Worm (Caenorhabditis elegans) whole organism, L4 larva: ENCODE measurements around the gene C05B5.12.

Source experiments
- F10B5.3 ChIP-seq: sonication (generic microtip); optimal IDR thresholded peaks from 2 replicates; lab custom pipeline; 2016; ENCODE audit warnings: mild to moderate bottlenecking, missing genetic modification characterization, missing compliant biosample characterization
- F37D6.2 ChIP-seq: sonication (generic microtip); optimal IDR thresholded peaks from 2 replicates; lab custom pipeline; 2016; ENCODE audit warnings: mild to moderate bottlenecking, missing genetic modification characterization, missing compliant biosample characterization
- F49E8.2 ChIP-seq: sonication (generic microtip); optimal IDR thresholded peaks from 2 replicates; lab custom pipeline; 2016; ENCODE audit warnings: missing compliant biosample characterization, mild to moderate bottlenecking, missing genetic modification characterization, borderline replicate concordance
- T26A8.4 ChIP-seq: fragments of 200-800 bp; sonication (Bioruptor generic); IDR thresholded peaks from 2 replicates; pipeline ENCODE4 v1.3.6; 2022; ENCODE audit warnings: missing genetic modification characterization, missing compliant biosample characterization
- ZK337.2 ChIP-seq: fragments of 200-800 bp; sonication (Bioruptor generic); IDR thresholded peaks from 2 replicates; pipeline ENCODE4 v1.3.6; 2022; ENCODE audit warnings: missing genetic modification reagents, missing genetic modification characterization, missing compliant biosample characterization
- ZK546.5 ChIP-seq, 2 experiments: sonication (generic microtip); optimal IDR thresholded peaks; 2 replicates each; lab custom pipeline; 2017; ENCODE audit warnings: missing biosample characterization in 2 of 2, missing genetic modification characterization in 2 of 2
- aha-1 ChIP-seq: fragments of 150-350 bp; peaks from one replicate; lab custom pipeline; 2014; ENCODE audit warnings: missing biosample characterization, missing genetic modification characterization
- ceh-62 ChIP-seq: sonication (generic microtip); optimal IDR thresholded peaks from 2 replicates; lab custom pipeline; 2017; ENCODE audit warnings: missing biosample characterization, missing genetic modification characterization
- ces-1 ChIP-seq: fragments of 150-350 bp; sonication (generic microtip); optimal IDR thresholded peaks from 4 replicates; lab custom pipeline; 2014; ENCODE audit warnings: missing biosample characterization, missing genetic modification reagents, missing genetic modification characterization
- cey-2 ChIP-seq: sonication (generic microtip); optimal IDR thresholded peaks from 3 replicates; lab custom pipeline; 2017; ENCODE audit warnings: missing genetic modification characterization, mild to moderate bottlenecking, missing compliant biosample characterization, antibody characterized with exemption, borderline replicate concordance; ENCODE audit not compliant: insufficient read depth
- daf-16 ChIP-seq, 3 experiments: sonication (generic microtip); optimal IDR thresholded peaks; 2 replicates each; lab custom pipeline; 2016 to 2017; ENCODE audit warnings: missing genetic modification characterization in 3 of 3, missing genetic modification reagents in 3 of 3, mild to moderate bottlenecking in 2 of 3, missing compliant biosample characterization in 2 of 3, missing biosample characterization in 1 of 3, moderate library complexity in 1 of 3
- dmd-6 ChIP-seq: fragments of 200-800 bp; sonication (Bioruptor generic); IDR thresholded peaks from 2 replicates; pipeline ENCODE4 v1.3.6; 2022; ENCODE audit warnings: missing genetic modification reagents, missing genetic modification characterization, missing compliant biosample characterization
- dve-1 ChIP-seq: sonication (generic microtip); optimal IDR thresholded peaks from 2 replicates; lab custom pipeline; 2017; ENCODE audit warnings: antibody characterized with exemption, mild to moderate bottlenecking, missing genetic modification characterization, missing compliant biosample characterization; ENCODE audit not compliant: insufficient read depth
- fkh-10 ChIP-seq: fragments of 150-350 bp; optimal IDR thresholded peaks from 2 replicates; lab custom pipeline; 2014; ENCODE audit warnings: missing biosample characterization, missing genetic modification reagents, missing genetic modification characterization
- fos-1 ChIP-seq: fragments of 150-350 bp; optimal IDR thresholded peaks from 2 replicates; lab custom pipeline; 2014; ENCODE audit warnings: missing biosample characterization, missing genetic modification characterization
- hlh-11 ChIP-seq: fragments of 200-800 bp; sonication (Bioruptor generic); optimal IDR thresholded peaks from 2 replicates; lab custom pipeline; 2018; ENCODE audit warnings: mild to moderate bottlenecking, missing genetic modification characterization, missing compliant biosample characterization
- hlh-30 ChIP-seq: sonication (generic microtip); optimal IDR thresholded peaks from 2 replicates; lab custom pipeline; 2017; ENCODE audit warnings: antibody characterized with exemption, mild to moderate bottlenecking, missing genetic modification characterization, missing compliant biosample characterization; ENCODE audit not compliant: insufficient read depth
- jun-1 ChIP-seq: fragments of 150-350 bp; optimal IDR thresholded peaks from 2 replicates; lab custom pipeline; 2014; ENCODE audit warnings: missing biosample characterization, missing genetic modification reagents, missing genetic modification characterization
- lin-38 ChIP-seq: fragments of 200-800 bp; sonication (Bioruptor generic); IDR thresholded peaks from 2 replicates; pipeline ENCODE4 v1.3.6; 2022; ENCODE audit warnings: missing genetic modification reagents, missing genetic modification characterization, missing compliant biosample characterization
- lsy-2 ChIP-seq, 2 experiments: fragments of 150-350 bp in 1 of 2; sonication (generic microtip) in 1 of 2; optimal IDR thresholded peaks; 2 replicates each; lab custom pipeline; 2014 to 2017; ENCODE audit warnings: missing biosample characterization in 2 of 2, missing genetic modification characterization in 2 of 2
- mes-2 ChIP-seq: sonication (generic microtip); optimal IDR thresholded peaks from 2 replicates; lab custom pipeline; 2016; ENCODE audit warnings: missing genotype, mild to moderate bottlenecking, missing genetic modification characterization, missing compliant biosample characterization; ENCODE audit not compliant: poor library complexity, severe bottlenecking
- mxl-3 ChIP-seq: fragments of 200-800 bp; sonication (Bioruptor generic); optimal IDR thresholded peaks from 2 replicates; lab custom pipeline; 2018; ENCODE audit warnings: mild to moderate bottlenecking, missing genetic modification characterization, missing compliant biosample characterization
- nhr-111 ChIP-seq: fragments of 200-800 bp; sonication (Bioruptor generic); optimal IDR thresholded peaks from 2 replicates; lab custom pipeline; 2018; ENCODE audit warnings: mild to moderate bottlenecking, missing genetic modification characterization, missing compliant biosample characterization
- nhr-28 ChIP-seq: fragments of 150-350 bp; optimal IDR thresholded peaks from 2 replicates; lab custom pipeline; 2014; ENCODE audit warnings: missing biosample characterization, missing genetic modification characterization
- nhr-6 ChIP-seq: fragments of 150-350 bp; optimal IDR thresholded peaks from 2 replicates; lab custom pipeline; 2014; ENCODE audit warnings: missing biosample characterization, missing genetic modification characterization
- pqm-1 ChIP-seq: sonication (generic microtip); optimal IDR thresholded peaks from 2 replicates; lab custom pipeline; 2017; ENCODE audit warnings: missing biosample characterization, missing genetic modification characterization
- skn-1 ChIP-seq: fragments of 150-350 bp; optimal IDR thresholded peaks from 2 replicates; lab custom pipeline; 2014; ENCODE audit warnings: missing biosample characterization, missing genetic modification characterization
- spr-3 ChIP-seq: fragments of 200-800 bp; sonication (Bioruptor generic); optimal IDR thresholded peaks from 2 replicates; lab custom pipeline; 2018; ENCODE audit warnings: mild to moderate bottlenecking, missing genetic modification characterization, missing compliant biosample characterization
- unc-62 ChIP-seq, 3 experiments: fragments of 150-350 bp in 1 of 3; sonication (generic microtip); optimal IDR thresholded peaks in 2 of 3; peaks in 1 of 3; 1 replicate in 1 of 3; 2 replicates in 2 of 3; lab custom pipeline; 2014 to 2017; ENCODE audit warnings: missing biosample characterization in 3 of 3, missing genetic modification characterization in 3 of 3, missing genetic modification reagents in 3 of 3, missing genotype in 1 of 3
- zip-11 ChIP-seq: fragments of 200-800 bp; sonication (Bioruptor generic); IDR thresholded peaks from 2 replicates; pipeline ENCODE4 v1.3.6; 2022; ENCODE audit warnings: missing genetic modification characterization, missing compliant biosample characterization

C05B5.12 gene

ce11 chrIII:9956123-9956522 lies 31.1 kb upstream of the C05B5.12 start, which contains the start of gene mog-1:
mog-1 (minus strand) TSS chrIII:9956215.
- TF ChIP-seq mes-2 (tag; lab: Kevin White, UChicago) (peak; percentile 17), nhr-28 (peak; percentile 18), lsy-2 (tag; optimal IDR thresholded peaks at IDR 0.05; lab: Kevin White, UChicago) (peak in 1 of 2 experiments; percentile 53), daf-16 (GFP tag; optimal IDR thresholded peaks at IDR 0.05; lab: Kevin White, UChicago) (no peak), daf-16 (tag; optimal IDR thresholded peaks at IDR 0.05; lab: Kevin White, UChicago) (peak; percentile 19), ces-1 (GFP tag; lab: Kevin White, UChicago) (no peak), lin-38 (peak; percentile 44), dmd-6 (GFP tag; lab: Robert Waterston, UW) (no peak)

ce11 chrIII:9956665-9957401 lies 30.3 kb upstream of the C05B5.12 start, which contains the start of gene alx-1:
alx-1 (plus strand) TSS chrIII:9957351.
- TF ChIP-seq ZK546.5 (tag; optimal IDR thresholded peaks at IDR 0.05; lab: Kevin White, UChicago) = no peak
- peak; percentile 45; the same call in 1 of the 2 replicates for TF ChIP-seq dmd-6 (GFP tag; lab: Robert Waterston, UW)
- TF ChIP-seq ceh-62 = no peak
- peak; percentile 53 for TF ChIP-seq hlh-30
- peak in 1 of 2 experiments; percentile 63 for TF ChIP-seq unc-62 (GFP tag; optimal IDR thresholded peaks at IDR 0.05 in 1 of 2; lab: Kevin White, UChicago)
- TF ChIP-seq unc-62 (tag; optimal IDR thresholded peaks at IDR 0.05; lab: Kevin White, UChicago) = no peak
- peak; percentile 19 for TF ChIP-seq jun-1 (tag; lab: Kevin White, UChicago)
- TF ChIP-seq hlh-11 (tag; lab: Kevin White, UChicago) = peak; percentile 23
- peak; percentile 49 for TF ChIP-seq mes-2 (tag; lab: Kevin White, UChicago)
- TF ChIP-seq F49E8.2 (tag; lab: Kevin White, UChicago) = no peak
- no peak for TF ChIP-seq nhr-111 (GFP tag; lab: Kevin White, UChicago)
- TF ChIP-seq dve-1 (tag; lab: Kevin White, UChicago) = peak; percentile 31
- TF ChIP-seq mxl-3 (GFP tag; lab: Kevin White, UChicago) = peak; percentile 58
- TF ChIP-seq pqm-1 (tag; lab: Kevin White, UChicago) = peak; percentile 62
- no peak for TF ChIP-seq F10B5.3 (tag; lab: Kevin White, UChicago)
- TF ChIP-seq zip-11 (GFP tag; lab: Robert Waterston, UW) = no peak
- no peak for TF ChIP-seq fos-1 (tag; lab: Kevin White, UChicago)
- TF ChIP-seq nhr-6 (tag; lab: Kevin White, UChicago) = peak; percentile 35
- TF ChIP-seq spr-3 = no peak
- TF ChIP-seq nhr-28 = peak; percentile 14
- no peak for TF ChIP-seq daf-16 (GFP tag; optimal IDR thresholded peaks at IDR 0.05; lab: Kevin White, UChicago)
- TF ChIP-seq daf-16 (tag; optimal IDR thresholded peaks at IDR 0.05; lab: Kevin White, UChicago) = peak; percentile 49

ce11 chrIII:9963447-9963846 lies 23.7 kb upstream of the C05B5.12 start:
- no peak for TF ChIP-seq F37D6.2 (tag; lab: Kevin White, UChicago)
- TF ChIP-seq skn-1 = no peak
- 0 out of 2 replicates have a peak, but pooled peaks have one; percentile 42 for TF ChIP-seq ZK337.2 (GFP tag; lab: Robert Waterston, UW)
- 0 out of 2 replicates have a peak, but pooled peaks have one; percentile 19 for TF ChIP-seq T26A8.4 (GFP tag; lab: Robert Waterston, UW)

ce11 chrIII:9964416-9964815 lies 22.8 kb upstream of the C05B5.12 start:
- TF ChIP-seq unc-62 (GFP tag; optimal IDR thresholded peaks at IDR 0.05 in 1 of 2; lab: Kevin White, UChicago) (peak in 1 of 2 experiments; percentile 57), unc-62 (tag; optimal IDR thresholded peaks at IDR 0.05; lab: Kevin White, UChicago) (no peak), aha-1 (tag; lab: Kevin White, UChicago) (peak; percentile 70), fkh-10 (GFP tag; lab: Kevin White, UChicago) (no peak), cey-2 (tag; lab: Kevin White, UChicago) (no peak)
